Fruit fly (Drosophila melanogaster): ENCODE data around the gene lic.

lic gene

dm6 chrX:13112238-13112829 lies 21.4 kb downstream of the lic start, which contains the start of gene Chpf:
Gene Chpf (minus strand): TSS chrX:13112462.
- peak; percentile 46; the same call in 2 of the 3 replicates for TF ChIP-seq row (GFP tag; IDR thresholded peaks at IDR 0.05)
- no peak for TF ChIP-seq CG9876 (GFP tag; optimal IDR thresholded peaks at IDR 0.05)
- TF ChIP-seq sug (tag; optimal IDR thresholded peaks at IDR 0.05), result no peak
- no peak for TF ChIP-seq CG5180 (GFP tag; optimal IDR thresholded peaks at IDR 0.05)
- TF ChIP-seq jumu (GFP tag; optimal IDR thresholded peaks at IDR 0.05), result no peak
- peak; percentile 45 for TF ChIP-seq Sin3A (optimal IDR thresholded peaks at IDR 0.05)
- no peak for TF ChIP-seq CG15601 (tag; optimal IDR thresholded peaks at IDR 0.05)
- TF ChIP-seq CG8359 (GFP tag; optimal IDR thresholded peaks at IDR 0.05; ENCODE audit: borderline replicate concordance), result no peak
- peak; percentile 86 for TF ChIP-seq HLH4C (GFP tag; IDR thresholded peaks at IDR 0.05; ENCODE audit: partially characterized antibody)
- TF ChIP-seq CG17361 (GFP tag; IDR thresholded peaks at IDR 0.05), result peak; percentile 41; the same call in 1 of the 3 replicates
- TF ChIP-seq bsh (GFP tag; optimal IDR thresholded peaks at IDR 0.05), result peak in 1 of 2 experiments; percentile 25
- TF ChIP-seq chinmo (GFP tag; IDR thresholded peaks at IDR 0.05; ENCODE audit: partially characterized antibody), result peak; percentile 88; the same call in 3 of the 4 replicates
- TF ChIP-seq CHES-1-like (GFP tag; optimal IDR thresholded peaks at IDR 0.05), result peak; percentile 34
- TF ChIP-seq CG16813 (GFP tag; IDR thresholded peaks at IDR 0.05; ENCODE audit: partially characterized antibody), result peak; percentile 91
- TF ChIP-seq CG2116 (GFP tag; optimal IDR thresholded peaks at IDR 0.05), result peak; percentile 63
- peak; percentile 70 for TF ChIP-seq Dp (GFP tag; optimal IDR thresholded peaks at IDR 0.05)
- TF ChIP-seq CG14860 (GFP tag; IDR thresholded peaks at IDR 0.05; ENCODE audit: partially characterized antibody), result peak; percentile 78
- no peak for TF ChIP-seq Atf-2 (GFP tag; optimal IDR thresholded peaks at IDR 0.05)
- TF ChIP-seq CG15514 (GFP tag; optimal IDR thresholded peaks at IDR 0.05), result peak; percentile 25
- no peak for TF ChIP-seq CG6654 (GFP tag; optimal IDR thresholded peaks at IDR 0.05)
- TF ChIP-seq Sry-δ (GFP tag; optimal IDR thresholded peaks at IDR 0.05), result peak; percentile 91
- no peak for TF ChIP-seq Antp (GFP tag; optimal IDR thresholded peaks at IDR 0.05)
- peak; percentile 66 for TF ChIP-seq Jarid2 (GFP tag; optimal IDR thresholded peaks at IDR 0.05)
- no peak for TF ChIP-seq nom (GFP tag; optimal IDR thresholded peaks at IDR 0.05)
- no peak for TF ChIP-seq CG2202 (tag; optimal IDR thresholded peaks at IDR 0.05)
- TF ChIP-seq Doc3 (GFP tag; IDR thresholded peaks at IDR 0.05; ENCODE audit: partially characterized antibody), result peak; percentile 50; the same call in 1 of the 3 replicates
- peak in 1 of 2 experiments; percentile 10 for TF ChIP-seq Trl (optimal IDR thresholded peaks at IDR 0.05)
- no peak for TF ChIP-seq Trl (GFP tag; optimal IDR thresholded peaks at IDR 0.05)
- peak; percentile 24 for TF ChIP-seq CG13624 (GFP tag; optimal IDR thresholded peaks at IDR 0.05)
- TF ChIP-seq bab2 (GFP tag; optimal IDR thresholded peaks at IDR 0.05), result peak; percentile 5
- TF ChIP-seq gsb-n (tag; optimal IDR thresholded peaks at IDR 0.05), result no peak
- peak; percentile 83 for TF ChIP-seq BEAF-32 (GFP tag; optimal IDR thresholded peaks at IDR 0.05)
- no peak for TF ChIP-seq CG7839 (tag; optimal IDR thresholded peaks at IDR 0.05)
- TF ChIP-seq lilli (GFP tag; optimal IDR thresholded peaks at IDR 0.05), result peak; percentile 3
- TF ChIP-seq mam (GFP tag; optimal IDR thresholded peaks at IDR 0.05), result peak; percentile 27
- peak; percentile 34 for TF ChIP-seq phol (tag; optimal IDR thresholded peaks at IDR 0.05)
- no peak for TF ChIP-seq CG11696 (GFP tag; IDR thresholded peaks at IDR 0.05)
- no peak for TF ChIP-seq CG10274 (GFP tag; optimal IDR thresholded peaks at IDR 0.05)
- peak; percentile 87 for TF ChIP-seq amos (GFP tag; IDR thresholded peaks at IDR 0.05; ENCODE audit: partially characterized antibody)
- TF ChIP-seq chn (GFP tag; optimal IDR thresholded peaks at IDR 0.05), result peak; percentile 30
- no peak for TF ChIP-seq pan (optimal IDR thresholded peaks at IDR 0.05)
- TF ChIP-seq pan (GFP tag; optimal IDR thresholded peaks at IDR 0.05 in 1 of 2, IDR thresholded peaks at IDR 0.05 in 1 of 2), result peak in 1 of 2 experiments; percentile 28
- peak; percentile 17; the same call in 1 of the 3 replicates for TF ChIP-seq ase (GFP tag; IDR thresholded peaks at IDR 0.05)
- peak; percentile 50; the same call in 1 of the 2 replicates for TF ChIP-seq slbo (GFP tag; IDR thresholded peaks at IDR 0.05)
- TF ChIP-seq knrl (GFP tag; IDR thresholded peaks at IDR 0.05; ENCODE audit: partially characterized antibody), result peak; percentile 83
- TF ChIP-seq CG14710 (tag; optimal IDR thresholded peaks at IDR 0.05), result peak; percentile 18
- peak; percentile 40 for TF ChIP-seq Rfx (GFP tag; IDR thresholded peaks at IDR 0.05)
- peak; percentile 59; the same call in 1 of the 2 replicates for TF ChIP-seq sna (GFP tag; IDR thresholded peaks at IDR 0.05; ENCODE audit: partially characterized antibody)
- peak; percentile 65 for TF ChIP-seq unc-4 (GFP tag; IDR thresholded peaks at IDR 0.05; ENCODE audit: partially characterized antibody)

All from whole organism, embryonic.